Fruit fly (Drosophila melanogaster): ENCODE measurements around the gene RanBP3.

Gene RanBP3

dm6 chr3R:23782456-23783402 lies 30.1 kb upstream of the RanBP3 start (continued):
- TF ChIP-seq Atf3 (GFP tag; optimal IDR thresholded peaks at IDR 0.05) (peak; percentile 86), CG4820 (GFP tag; optimal IDR thresholded peaks at IDR 0.05) (peak; percentile 91), Stat92E (GFP tag; optimal IDR thresholded peaks at IDR 0.05) (peak in 1 of 3 experiments; percentile 94), Lpt (GFP tag; optimal IDR thresholded peaks at IDR 0.05) (no peak), Lhr (GFP tag; optimal IDR thresholded peaks at IDR 0.05) (peak; percentile 71), Rfx (GFP tag; IDR thresholded peaks at IDR 0.05) (peak; percentile 56; the same call in 1 of the 2 replicates), CG4424 (GFP tag; optimal IDR thresholded peaks at IDR 0.05) (peak; percentile 92), amos (GFP tag; IDR thresholded peaks at IDR 0.05; ENCODE audit: partially characterized antibody) (no peak), Myb (GFP tag; optimal IDR thresholded peaks at IDR 0.05) (peak; percentile 42), CG10431 (GFP tag; optimal IDR thresholded peaks at IDR 0.05) (peak; percentile 75), CG13624 (GFP tag; optimal IDR thresholded peaks at IDR 0.05) (peak; percentile 61), CG7928 (GFP tag; optimal IDR thresholded peaks at IDR 0.05) (peak; percentile 12), HLH4C (GFP tag; IDR thresholded peaks at IDR 0.05; ENCODE audit: partially characterized antibody) (no peak), CG6175 (GFP tag; IDR thresholded peaks at IDR 0.05) (peak; percentile 28; the same call in 1 of the 3 replicates), Trl (optimal IDR thresholded peaks at IDR 0.05) (peak; percentile 44 to 72), Trl (GFP tag; optimal IDR thresholded peaks at IDR 0.05) (peak; percentile 66), CG17385 (GFP tag; optimal IDR thresholded peaks at IDR 0.05) (peak; percentile 80), fd96Cb (tag; optimal IDR thresholded peaks at IDR 0.05) (peak; percentile 95), caup (GFP tag; optimal IDR thresholded peaks at IDR 0.05; ENCODE audit: severe bottlenecking) (peak; percentile 81), insv (GFP tag; optimal IDR thresholded peaks at IDR 0.05) (peak; percentile 1 to 42)

dm6 chr3R:23781466-23781935 lies 28.9 kb upstream of the RanBP3 start, which contains the start of the genes Nup98-96 and mbc:
Nup98-96 (minus strand) TSS chr3R:23781621.
mbc (plus strand) TSS chr3R:23781765.
- TF ChIP-seq CG17359 (tag; optimal IDR thresholded peaks at IDR 0.05) (peak; percentile 73), CG8924 (tag; optimal IDR thresholded peaks at IDR 0.05) (peak; percentile 83), CG17829 (tag; optimal IDR thresholded peaks at IDR 0.05) (peak; percentile 89), slbo (GFP tag; IDR thresholded peaks at IDR 0.05) (peak; percentile 93), ftz-f1 (GFP tag; optimal IDR thresholded peaks at IDR 0.05) (peak; percentile 30), BtbVII (GFP tag; optimal IDR thresholded peaks at IDR 0.05) (peak; percentile 51), mirr (GFP tag; optimal IDR thresholded peaks at IDR 0.05) (peak; percentile 78), CG9727 (GFP tag; optimal IDR thresholded peaks at IDR 0.05) (peak; percentile 84), CG2129 (GFP tag; IDR thresholded peaks at IDR 0.05; ENCODE audit: partially characterized antibody) (no peak), CG6854 (GFP tag; optimal IDR thresholded peaks at IDR 0.05) (no peak), CG10543 (GFP tag; optimal IDR thresholded peaks at IDR 0.05) (peak; percentile 89), CG12659 (GFP tag; optimal IDR thresholded peaks at IDR 0.05) (peak; percentile 90), CG14050 (GFP tag; IDR thresholded peaks at IDR 0.05) (peak; percentile 71; the same call in 2 of the 3 replicates), CG9609 (GFP tag; optimal IDR thresholded peaks at IDR 0.05) (peak; percentile 93), CG13894 (tag; optimal IDR thresholded peaks at IDR 0.05) (peak; percentile 80), Dfd (GFP tag; optimal IDR thresholded peaks at IDR 0.05) (peak in 1 of 2 experiments; percentile 76), klu (GFP tag; IDR thresholded peaks at IDR 0.05) (peak; percentile 85), CG17186 (GFP tag; optimal IDR thresholded peaks at IDR 0.05) (peak; percentile 85), CG18011 (GFP tag; optimal IDR thresholded peaks at IDR 0.05) (peak; percentile 39), CG7786 (GFP tag; optimal IDR thresholded peaks at IDR 0.05) (peak; percentile 92), CG13424 (tag; optimal IDR thresholded peaks at IDR 0.05) (peak; percentile 88), ara (GFP tag; IDR thresholded peaks at IDR 0.05) (peak; percentile 78), Mes4 (GFP tag; optimal IDR thresholded peaks at IDR 0.05) (peak; percentile 90), ERR (GFP tag; optimal IDR thresholded peaks at IDR 0.05) (peak; percentile 65), CG8290 (GFP tag; optimal IDR thresholded peaks at IDR 0.05) (peak; percentile 90), CG8290 (tag; optimal IDR thresholded peaks at IDR 0.05) (peak; percentile 71 to 73), gfzf (GFP tag; optimal IDR thresholded peaks at IDR 0.05) (peak; percentile 99), CG12391 (tag; optimal IDR thresholded peaks at IDR 0.05) (peak; percentile 91)
